Fruit fly (Drosophila melanogaster) whole organism, adult: ENCODE measurements around the gene CG33928.

Experiments used
- CG11617 ChIP-seq: fragments of 200-800 bp; sonication (Bioruptor generic); optimal IDR thresholded peaks from 2 replicates; lab custom pipeline; 2017; ENCODE audit warnings: mild to moderate bottlenecking, missing biosample characterization, missing genetic modification reagents, missing genetic modification characterization
- CG12768 ChIP-seq: fragments of 200-800 bp; sonication (Bioruptor generic); optimal IDR thresholded peaks from 2 replicates; lab custom pipeline; 2017; ENCODE audit warnings: missing biosample characterization, missing genetic modification characterization, mild to moderate bottlenecking, moderate library complexity, missing genetic modification reagents
- CG7101 ChIP-seq: fragments of 200-800 bp; sonication (Bioruptor generic); optimal IDR thresholded peaks from 2 replicates; lab custom pipeline; 2018; ENCODE audit warnings: missing biosample characterization, mild to moderate bottlenecking, missing genetic modification characterization, moderate library complexity
- Mnt ChIP-seq: fragments of 200-800 bp; sonication (Bioruptor generic); optimal IDR thresholded peaks from 2 replicates; lab custom pipeline; 2016; ENCODE audit warnings: missing biosample characterization, mild to moderate bottlenecking, missing genetic modification characterization
- bab1 ChIP-seq: fragments of 200-800 bp; sonication (Bioruptor generic); optimal IDR thresholded peaks from 3 replicates; lab custom pipeline; 2019; ENCODE audit warnings: missing biosample characterization, mild to moderate bottlenecking, missing genetic modification characterization, moderate library complexity
- tj ChIP-seq: fragments of 200-800 bp; sonication (Bioruptor generic); optimal IDR thresholded peaks from 3 replicates; lab custom pipeline; 2017; ENCODE audit warnings: missing biosample characterization, mild to moderate bottlenecking, missing genetic modification characterization, moderate library complexity
- toe ChIP-seq: fragments of 200-800 bp; sonication (Bioruptor generic); optimal IDR thresholded peaks from 2 replicates; lab custom pipeline; 2016; ENCODE audit warnings: missing biosample characterization, missing genetic modification characterization

DNA sequence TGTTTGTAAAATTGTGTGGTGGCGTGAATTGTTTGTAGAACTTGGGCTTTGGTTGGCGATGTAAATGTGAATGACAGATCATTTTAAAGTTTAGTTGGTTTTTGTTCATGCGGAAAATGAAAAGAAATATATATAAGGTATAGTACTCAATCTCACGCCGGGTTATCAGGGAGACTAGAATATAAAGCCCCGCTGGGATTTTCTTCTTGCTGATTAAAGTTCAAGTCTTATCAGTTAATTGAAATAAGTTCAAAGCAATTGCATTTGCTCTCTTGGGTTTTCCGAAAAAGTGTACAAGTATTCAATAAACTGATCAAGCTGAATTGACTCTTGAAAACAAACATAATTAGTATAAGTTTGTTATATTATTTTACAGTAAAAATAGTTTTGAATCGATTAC is 11.0 kb downstream of the CG33928 start:
- TF ChIP-seq CG12768 (GFP tag; lab: Kevin White, UChicago) (no peak), Mnt (GFP tag; lab: Kevin White, UChicago) (no peak), bab1 (no peak), CG7101 (tag; lab: Kevin White, UChicago) (no peak), tj (no peak), CG11617 (no peak), toe (GFP tag; lab: Kevin White, UChicago) (no peak)
